Worm (Caenorhabditis elegans) whole organism, L1 larva: ENCODE data around the gene C27B7.5.

Experiments
- C16A3.4 ChIP-seq: fragments of 150-350 bp; optimal IDR thresholded peaks from 2 replicates; lab custom pipeline; 2014; ENCODE audit warnings: missing biosample characterization, missing genetic modification characterization
- alr-1 ChIP-seq: fragments of 200-800 bp; sonication (Bioruptor generic); optimal IDR thresholded peaks from 2 replicates; lab custom pipeline; 2018; ENCODE audit warnings: borderline replicate concordance, mild to moderate bottlenecking, missing genetic modification characterization, missing compliant biosample characterization
- blmp-1 ChIP-seq: fragments of 150-350 bp; optimal IDR thresholded peaks from 2 replicates; lab custom pipeline; 2014; ENCODE audit warnings: missing biosample characterization, missing genetic modification characterization
- ceh-8 ChIP-seq: fragments of 200-800 bp; sonication (Bioruptor generic); optimal IDR thresholded peaks from 2 replicates; lab custom pipeline; 2018; ENCODE audit warnings: mild to moderate bottlenecking, missing genetic modification characterization, moderate library complexity, missing compliant biosample characterization
- ces-1 ChIP-seq: fragments of 150-350 bp; optimal IDR thresholded peaks from 2 replicates; lab custom pipeline; 2014; ENCODE audit warnings: missing biosample characterization, missing genetic modification reagents, missing genetic modification characterization
- efl-1 ChIP-seq, 4 experiments: fragments of 150-350 bp; optimal IDR thresholded peaks in 3 of 4; peaks in 1 of 4; 1 replicate in 1 of 4; 2 replicates in 3 of 4; lab custom pipeline; 2014; ENCODE audit warnings: missing biosample characterization in 2 of 4, missing genetic modification characterization in 2 of 4, missing genetic modification reagents in 2 of 4
- egl-13 ChIP-seq: sonication (generic microtip); optimal IDR thresholded peaks from 2 replicates; lab custom pipeline; 2016; ENCODE audit warnings: missing genotype, missing genetic modification reagents, missing genetic modification characterization, missing compliant biosample characterization
- elt-2 ChIP-seq: sonication (generic microtip); optimal IDR thresholded peaks from 2 replicates; lab custom pipeline; 2016; ENCODE audit warnings: missing genetic modification characterization, mild to moderate bottlenecking, inconsistent platforms, missing compliant biosample characterization, missing genetic modification reagents
- ets-5 ChIP-seq: fragments of 200-800 bp; sonication (Bioruptor generic); IDR thresholded peaks from 2 replicates; pipeline ENCODE4 v1.3.6; 2022; ENCODE audit warnings: missing genetic modification characterization, missing compliant biosample characterization
- fkh-10 ChIP-seq: sonication (generic microtip); optimal IDR thresholded peaks from 2 replicates; lab custom pipeline; 2017; ENCODE audit warnings: missing biosample characterization, missing genetic modification reagents, missing genetic modification characterization
- fkh-8 ChIP-seq: sonication (generic microtip); optimal IDR thresholded peaks from 2 replicates; lab custom pipeline; 2016; ENCODE audit warnings: mild to moderate bottlenecking, missing genetic modification characterization, missing compliant biosample characterization
- fos-1 ChIP-seq: fragments of 150-350 bp; optimal IDR thresholded peaks from 2 replicates; lab custom pipeline; 2014; ENCODE audit warnings: missing biosample characterization, missing genetic modification characterization
- grh-1 ChIP-seq: fragments of 200-800 bp; sonication (Bioruptor generic); IDR thresholded peaks from 2 replicates; pipeline ENCODE4 v1.3.6; 2022; ENCODE audit warnings: missing genetic modification reagents, missing genetic modification characterization, missing compliant biosample characterization
- hpl-2 ChIP-seq: fragments of 150-350 bp; optimal IDR thresholded peaks from 2 replicates; lab custom pipeline; 2014; ENCODE audit warnings: missing biosample characterization, missing genetic modification reagents, missing genetic modification characterization
- lin-15B ChIP-seq: fragments of 150-350 bp; sonication (generic microtip); optimal IDR thresholded peaks from 3 replicates; lab custom pipeline; 2014; ENCODE audit warnings: missing biosample characterization, missing genetic modification characterization
- lsy-2 ChIP-seq, 2 experiments: fragments of 150-350 bp; optimal IDR thresholded peaks; 2 replicates each; lab custom pipeline; 2014; ENCODE audit warnings: missing biosample characterization in 2 of 2, missing genetic modification characterization in 2 of 2
- mab-9 ChIP-seq: fragments of 200-800 bp; sonication (Bioruptor generic); IDR thresholded peaks from 2 replicates; pipeline ENCODE4 v1.3.6; 2022; ENCODE audit warnings: missing genetic modification reagents, missing genetic modification characterization, missing compliant biosample characterization
- mep-1 ChIP-seq: fragments of 150-350 bp; optimal IDR thresholded peaks from 2 replicates; lab custom pipeline; 2014; ENCODE audit warnings: missing biosample characterization, missing genetic modification characterization
- nhr-11 ChIP-seq: fragments of 150-350 bp; optimal IDR thresholded peaks from 2 replicates; lab custom pipeline; 2014; ENCODE audit warnings: missing biosample characterization, missing genetic modification characterization
- nhr-12 ChIP-seq: sonication (generic microtip); optimal IDR thresholded peaks from 2 replicates; lab custom pipeline; 2017; ENCODE audit warnings: missing biosample characterization, missing genetic modification characterization
- nhr-237 ChIP-seq: fragments of 150-350 bp; optimal IDR thresholded peaks from 2 replicates; lab custom pipeline; 2014; ENCODE audit warnings: missing biosample characterization, missing genetic modification characterization
- nhr-28 ChIP-seq: fragments of 150-350 bp; optimal IDR thresholded peaks from 2 replicates; lab custom pipeline; 2014; ENCODE audit warnings: missing biosample characterization, missing genetic modification characterization
- nhr-71 ChIP-seq: sonication (generic microtip); optimal IDR thresholded peaks from 2 replicates; lab custom pipeline; 2016; ENCODE audit warnings: mild to moderate bottlenecking, missing genetic modification characterization, moderate library complexity, missing compliant biosample characterization
- nhr-76 ChIP-seq: sonication (generic microtip); optimal IDR thresholded peaks from 2 replicates; lab custom pipeline; 2017; ENCODE audit warnings: missing biosample characterization, missing genetic modification characterization
- nhr-77 ChIP-seq: fragments of 150-350 bp; optimal IDR thresholded peaks from 2 replicates; lab custom pipeline; 2014; ENCODE audit warnings: missing biosample characterization, missing genetic modification characterization
- nhr-84 ChIP-seq: sonication (generic microtip); optimal IDR thresholded peaks from 2 replicates; lab custom pipeline; 2017; ENCODE audit warnings: missing biosample characterization, missing genetic modification characterization
- nhr-85 ChIP-seq: sonication (generic microtip); peaks from one replicate; lab custom pipeline; 2016; ENCODE audit warnings: missing genetic modification characterization, inconsistent platforms, missing compliant biosample characterization
- nhr-90 ChIP-seq: sonication (generic microtip); optimal IDR thresholded peaks from 2 replicates; lab custom pipeline; 2016; ENCODE audit warnings: mild to moderate bottlenecking, missing genetic modification characterization, missing compliant biosample characterization; ENCODE audit not compliant: poor library complexity
- pag-3 ChIP-seq: sonication (generic microtip); optimal IDR thresholded peaks from 2 replicates; lab custom pipeline; 2017; ENCODE audit warnings: missing genetic modification characterization, mild to moderate bottlenecking, missing compliant biosample characterization, antibody characterized with exemption, borderline replicate concordance; ENCODE audit not compliant: insufficient read depth
- pax-3 ChIP-seq: fragments of 200-800 bp; sonication (Bioruptor generic); optimal IDR thresholded peaks from 2 replicates; lab custom pipeline; 2018; ENCODE audit warnings: mild to moderate bottlenecking, missing genetic modification characterization, moderate library complexity, missing compliant biosample characterization
- pqm-1 ChIP-seq: sonication (generic microtip); optimal IDR thresholded peaks from 3 replicates; lab custom pipeline; 2017; ENCODE audit warnings: missing biosample characterization, missing genetic modification characterization
- sox-4 ChIP-seq: sonication (generic microtip); optimal IDR thresholded peaks from 2 replicates; lab custom pipeline; 2016; ENCODE audit warnings: missing genetic modification characterization, missing compliant biosample characterization
- sptf-1 ChIP-seq: fragments of 150-350 bp; optimal IDR thresholded peaks from 2 replicates; lab custom pipeline; 2014; ENCODE audit warnings: missing biosample characterization, missing genetic modification characterization
- sup-37 ChIP-seq: fragments of 200-800 bp; sonication (Bioruptor generic); optimal IDR thresholded peaks from 2 replicates; lab custom pipeline; 2018; ENCODE audit warnings: mild to moderate bottlenecking, missing genetic modification characterization, missing compliant biosample characterization
- tlp-1 ChIP-seq: fragments of 150-350 bp; optimal IDR thresholded peaks from 2 replicates; lab custom pipeline; 2014; ENCODE audit warnings: missing biosample characterization, missing genetic modification characterization
- unc-30 ChIP-seq: sonication (generic microtip); optimal IDR thresholded peaks from 2 replicates; lab custom pipeline; 2017; ENCODE audit warnings: missing biosample characterization, missing genetic modification characterization
- unc-62 ChIP-seq: fragments of 150-350 bp; optimal IDR thresholded peaks from 2 replicates; lab custom pipeline; 2014; ENCODE audit warnings: missing biosample characterization, missing genetic modification reagents, missing genetic modification characterization
- unc-98 ChIP-seq: fragments of 200-800 bp; sonication (Bioruptor generic); IDR thresholded peaks from 2 replicates; pipeline ENCODE4 v1.3.6; 2022; ENCODE audit warnings: missing genetic modification characterization, missing compliant biosample characterization
- zag-1 ChIP-seq: fragments of 150-350 bp; optimal IDR thresholded peaks from 2 replicates; lab custom pipeline; 2014; ENCODE audit warnings: missing biosample characterization, missing genetic modification characterization
- zip-4 ChIP-seq: fragments of 200-800 bp; sonication (Bioruptor generic); optimal IDR thresholded peaks from 2 replicates; lab custom pipeline; 2018; ENCODE audit warnings: mild to moderate bottlenecking, missing genetic modification characterization, moderate library complexity, missing compliant biosample characterization
- ztf-4 ChIP-seq: fragments of 150-350 bp; optimal IDR thresholded peaks from 2 replicates; lab custom pipeline; 2014; ENCODE audit warnings: missing biosample characterization, missing genetic modification characterization

The C27B7.5 gene

DNA sequence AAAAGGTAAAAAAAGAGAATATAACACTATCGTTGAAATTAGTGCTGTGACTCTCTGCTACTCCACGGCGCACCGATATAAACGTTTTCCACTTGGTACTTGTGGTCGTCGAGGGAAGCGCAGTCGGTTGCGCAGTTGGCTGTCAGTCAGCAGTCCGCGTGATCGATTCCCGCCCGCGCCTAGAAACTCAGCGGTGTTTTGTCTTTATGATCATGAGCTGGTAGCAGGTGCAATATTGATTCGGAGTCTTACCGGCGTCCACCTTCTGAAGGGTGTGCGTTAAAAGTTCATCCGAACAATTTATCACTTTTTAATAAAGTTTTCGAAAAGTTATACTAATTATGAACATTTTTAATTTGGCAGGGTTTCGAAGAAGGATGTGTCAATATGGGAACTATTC is 25.6 kb downstream of the C27B7.5 start (continued):
- no peak for TF ChIP-seq pag-3 (tag; lab: Kevin White, UChicago)
- TF ChIP-seq fkh-8, result peak; percentile 65
- peak; percentile 87 for TF ChIP-seq nhr-71 (tag; lab: Kevin White, UChicago)
- TF ChIP-seq sup-37 (GFP tag; lab: Kevin White, UChicago), result peak; percentile 49
- TF ChIP-seq ces-1, result no peak
- TF ChIP-seq blmp-1 (tag; lab: Kevin White, UChicago), result no peak
- TF ChIP-seq lin-15B (tag; lab: Kevin White, UChicago), result no peak
- TF ChIP-seq nhr-84, result no peak
- TF ChIP-seq grh-1, result peak; percentile 44
- no peak for TF ChIP-seq ets-5 (GFP tag; lab: Robert Waterston, UW)

DNA sequence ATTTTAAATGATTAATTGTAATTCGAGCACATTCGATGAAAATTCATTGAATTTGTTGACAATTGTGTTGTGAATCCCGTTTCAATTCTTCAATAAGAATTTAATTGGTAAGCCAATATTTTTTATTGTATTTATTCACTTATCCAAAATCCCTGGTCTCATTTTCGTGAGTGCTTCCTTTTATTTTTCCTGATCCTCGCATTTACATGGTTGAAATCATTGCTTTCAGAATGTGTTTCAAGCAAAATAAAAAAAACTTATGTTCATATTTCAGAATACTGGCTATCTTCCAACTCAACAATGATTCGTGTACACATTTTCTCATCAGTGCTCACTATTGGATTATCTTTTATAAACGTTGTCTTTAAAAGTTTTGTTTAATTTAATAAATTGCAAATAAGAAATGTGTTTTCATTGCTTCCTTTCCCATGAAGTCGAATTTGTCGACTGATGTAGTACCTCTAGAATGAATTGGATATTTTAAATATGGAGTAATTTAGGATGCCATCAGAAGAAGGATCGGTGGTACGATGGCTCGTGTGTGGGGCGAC is 28.6 kb downstream of the C27B7.5 start, which contains the start of the genes D1046.18 and slc-25A26:
D1046.18 (plus strand) TSS at position 301 of the 551 bp plus-strand sequence.
slc-25A26 (plus strand) TSS at position 501 of the 551 bp plus-strand sequence.
- no peak for TF ChIP-seq sup-37 (GFP tag; lab: Kevin White, UChicago)
- no peak for TF ChIP-seq unc-30 (tag; lab: Kevin White, UChicago)
- no peak for TF ChIP-seq efl-1 (optimal IDR thresholded peaks at IDR 0.05; lab: Kevin White, UChicago)
- no peak for TF ChIP-seq efl-1 (GFP tag; optimal IDR thresholded peaks at IDR 0.05 in 1 of 2; lab: Kevin White, UChicago)
- TF ChIP-seq nhr-85 (tag; lab: Kevin White, UChicago), result no peak
- TF ChIP-seq mep-1 (tag; lab: Kevin White, UChicago), result no peak
- no peak for TF ChIP-seq fkh-10 (GFP tag; lab: Kevin White, UChicago)
- TF ChIP-seq nhr-77, result no peak
- no peak for TF ChIP-seq unc-62 (GFP tag; lab: Kevin White, UChicago)
- TF ChIP-seq sptf-1 (tag; lab: Kevin White, UChicago), result no peak
- no peak for TF ChIP-seq sox-4 (tag; lab: Kevin White, UChicago)
- TF ChIP-seq mab-9 (GFP tag; lab: Robert Waterston, UW), result no peak
- no peak for TF ChIP-seq nhr-12 (tag; lab: Kevin White, UChicago)
- no peak for TF ChIP-seq zag-1 (tag; lab: Kevin White, UChicago)
- no peak for TF ChIP-seq pag-3 (tag; lab: Kevin White, UChicago)
- no peak for TF ChIP-seq egl-13 (tag; lab: Kevin White, UChicago)
- TF ChIP-seq C16A3.4 (tag; lab: Kevin White, UChicago), result no peak
- TF ChIP-seq fos-1, result no peak
- no peak for TF ChIP-seq lin-15B (tag; lab: Kevin White, UChicago)
- no peak for TF ChIP-seq nhr-237 (tag; lab: Kevin White, UChicago)
- no peak for TF ChIP-seq nhr-71 (tag; lab: Kevin White, UChicago)

DNA sequence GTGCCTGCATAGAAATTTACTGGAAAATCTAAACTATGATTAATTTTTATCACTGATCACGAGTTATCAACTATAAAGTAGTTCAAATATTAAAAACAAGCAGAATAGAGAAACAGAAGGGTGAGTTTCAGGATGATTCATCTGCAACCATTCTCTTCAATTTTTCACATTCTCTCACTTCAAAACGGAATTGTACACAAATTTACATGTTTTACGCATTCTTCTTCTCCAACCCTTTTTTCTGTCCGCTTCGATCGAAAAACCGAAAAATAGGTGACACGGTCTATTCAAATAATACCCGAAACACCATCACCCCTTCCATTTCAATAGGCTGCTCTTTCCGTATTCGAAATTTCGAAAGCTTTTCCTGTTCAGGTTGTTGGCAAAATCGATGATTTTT is 32.1 kb downstream of the C27B7.5 start, which contains the start of gene D1046.4:
D1046.4 (plus strand) TSS at position 301 of the 400 bp plus-strand sequence.
- no peak for TF ChIP-seq pqm-1
- no peak for TF ChIP-seq zip-4 (GFP tag; lab: Kevin White, UChicago)
- no peak for TF ChIP-seq ztf-4 (tag; lab: Kevin White, UChicago)
- no peak for TF ChIP-seq nhr-11 (tag; lab: Kevin White, UChicago)
- no peak for TF ChIP-seq ceh-8 (GFP tag; lab: Kevin White, UChicago)
- no peak for TF ChIP-seq nhr-90
- TF ChIP-seq hpl-2 (GFP tag; lab: Kevin White, UChicago), result no peak
- TF ChIP-seq pax-3 (tag; lab: Kevin White, UChicago), result no peak
- no peak for TF ChIP-seq nhr-28 (tag; lab: Kevin White, UChicago)
- TF ChIP-seq tlp-1 (tag; lab: Kevin White, UChicago), result no peak
- TF ChIP-seq unc-98 (GFP tag; lab: Robert Waterston, UW), result no peak
- no peak for TF ChIP-seq lin-15B (tag; lab: Kevin White, UChicago)
- TF ChIP-seq alr-1 (tag; lab: Kevin White, UChicago), result no peak
- TF ChIP-seq lsy-2 (tag; optimal IDR thresholded peaks at IDR 0.05; lab: Kevin White, UChicago), result no peak
- no peak for TF ChIP-seq nhr-76 (tag; lab: Kevin White, UChicago)
- TF ChIP-seq egl-13 (tag; lab: Kevin White, UChicago), result no peak
- no peak for TF ChIP-seq elt-2
